Fruit fly (Drosophila melanogaster): ENCODE results near the gene trol.

DNA sequence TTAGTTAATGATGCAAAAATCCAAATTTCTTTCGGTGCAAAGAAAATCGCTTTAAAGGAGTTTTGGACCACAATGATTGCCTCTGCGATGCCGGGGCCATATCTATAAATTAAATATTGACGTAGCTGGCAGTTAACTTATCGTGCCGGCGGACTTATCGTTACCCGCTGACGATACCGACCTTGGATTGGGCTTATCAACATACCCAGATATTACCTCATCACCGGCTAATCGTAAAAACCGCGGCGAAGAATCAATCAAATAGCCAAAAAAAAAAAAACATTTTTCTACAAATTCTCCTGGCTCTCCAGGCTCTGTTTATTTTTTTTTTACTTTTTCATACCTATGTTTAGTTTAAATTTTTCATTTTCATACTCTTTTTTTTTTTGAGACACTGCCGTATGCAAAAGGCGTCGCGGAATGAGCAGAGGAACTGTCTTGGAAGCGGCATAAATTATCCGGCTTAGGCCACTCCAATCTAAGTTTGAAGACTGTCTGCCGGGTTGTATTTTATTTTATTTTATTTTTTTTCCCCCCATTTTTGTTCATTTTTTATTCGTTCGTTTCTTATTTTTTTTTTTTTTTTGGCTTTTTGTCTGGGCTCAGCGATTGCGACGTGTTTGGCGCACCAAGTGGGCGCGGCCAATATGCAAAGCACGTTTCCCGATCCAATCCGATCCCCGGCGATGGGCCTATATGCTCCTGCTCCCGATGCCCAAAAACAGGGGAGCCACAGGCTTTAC lies 10.1 kb downstream of the trol start:
- TF ChIP-seq CG8478 (optimal IDR thresholded peaks at IDR 0.05) (no peak), CTCF (optimal IDR thresholded peaks at IDR 0.05) (no peak)
